Fruit fly (Drosophila melanogaster): ENCODE results near the gene RhoGAP92B.

RhoGAP92B gene

DNA sequence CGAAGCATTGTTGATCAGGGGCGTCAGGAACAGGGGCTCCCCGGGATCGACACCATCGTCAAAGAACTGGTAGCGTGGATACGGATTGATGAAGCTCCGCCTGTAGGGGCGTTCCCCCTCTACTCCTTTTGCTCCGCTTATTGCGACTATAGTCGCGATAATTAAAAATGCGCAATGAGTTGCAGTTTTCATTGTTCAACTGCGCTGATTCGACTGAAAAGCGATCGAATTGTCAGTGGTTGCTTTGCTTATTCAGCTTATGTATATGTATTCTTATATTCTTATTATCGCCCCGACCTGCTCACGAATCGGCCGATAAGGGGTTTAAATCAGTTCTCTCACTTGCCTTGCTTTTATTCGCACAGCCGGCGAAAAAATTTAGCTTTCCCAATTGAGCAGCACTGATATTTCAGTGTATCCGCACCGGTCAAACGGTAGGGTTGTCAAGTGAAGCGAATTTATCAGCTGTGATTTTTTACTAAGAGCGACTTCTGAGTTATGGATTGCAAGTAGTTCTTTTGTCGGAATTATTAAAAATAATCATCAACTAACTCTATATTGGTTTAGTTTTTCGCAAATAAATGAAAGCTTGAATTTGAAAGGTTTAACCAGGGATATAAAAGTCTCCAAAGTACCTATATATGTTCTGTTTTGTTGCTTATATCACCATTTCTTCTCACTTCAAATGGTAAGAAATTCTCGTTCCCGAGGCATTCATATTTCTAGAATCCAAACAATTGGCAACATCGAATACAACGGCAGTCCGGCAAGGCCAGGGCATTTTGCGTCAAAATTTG, 40.8 kb upstream of the RhoGAP92B start, which contains the start of the genes CG4572 and CG4686 (continued):
- TF ChIP-seq CG4730 (GFP tag; IDR thresholded peaks at IDR 0.05) (peak; percentile 54), Nf-YC (tag; optimal IDR thresholded peaks at IDR 0.05) (peak; percentile 83), maf-S (GFP tag; optimal IDR thresholded peaks at IDR 0.05) (peak; percentile 81), ato (GFP tag; IDR thresholded peaks at IDR 0.05; ENCODE audit: partially characterized antibody) (0 out of 2 replicates have a peak, but pooled peaks have one; percentile 23), CG32772 (GFP tag; IDR thresholded peaks at IDR 0.05) (peak; percentile 59), CG11093 (GFP tag; IDR thresholded peaks at IDR 0.05) (peak; percentile 61; the same call in 1 of the 3 replicates), Rfx (GFP tag; IDR thresholded peaks at IDR 0.05) (peak; percentile 87), gt (GFP tag; IDR thresholded peaks at IDR 0.05) (peak; percentile 22; the same call in 1 of the 2 replicates), Dref (GFP tag; IDR thresholded peaks at IDR 0.05) (peak; percentile 23; the same call in 1 of the 2 replicates), CG4360 (GFP tag; IDR thresholded peaks at IDR 0.05) (no peak), kni (GFP tag; optimal IDR thresholded peaks at IDR 0.05) (peak; percentile 44), tin (GFP tag; optimal IDR thresholded peaks at IDR 0.05) (peak; percentile 67), Nf-YB (GFP tag; optimal IDR thresholded peaks at IDR 0.05) (peak; percentile 28), CG10267 (tag; optimal IDR thresholded peaks at IDR 0.05) (peak; percentile 67), CG14441 (GFP tag; IDR thresholded peaks at IDR 0.05) (peak; percentile 76), CG2875 (GFP tag; optimal IDR thresholded peaks at IDR 0.05) (peak; percentile 7), H15 (GFP tag; IDR thresholded peaks at IDR 0.05) (peak; percentile 76), CG3995 (GFP tag; optimal IDR thresholded peaks at IDR 0.05) (peak; percentile 97), CG34376 (GFP tag; optimal IDR thresholded peaks at IDR 0.05) (peak; percentile 74), p53 (GFP tag; optimal IDR thresholded peaks at IDR 0.05) (peak; percentile 43), peb (GFP tag; IDR thresholded peaks at IDR 0.05) (0 out of 2 replicates have a peak, but pooled peaks have one; percentile 35), CG13296 (GFP tag; optimal IDR thresholded peaks at IDR 0.05) (peak; percentile 63), Dbx (GFP tag; IDR thresholded peaks at IDR 0.05) (peak; percentile 62; the same call in 2 of the 3 replicates), gcm (GFP tag; optimal IDR thresholded peaks at IDR 0.05) (peak; percentile 7), CG12744 (GFP tag; optimal IDR thresholded peaks at IDR 0.05) (peak; percentile 76), gem (tag; optimal IDR thresholded peaks at IDR 0.05) (peak; percentile 84), CoRest (tag; optimal IDR thresholded peaks at IDR 0.05) (peak; percentile 85), lola (GFP tag; optimal IDR thresholded peaks at IDR 0.05) (peak in 1 of 3 experiments; percentile 62), Oli (tag; optimal IDR thresholded peaks at IDR 0.05) (peak; percentile 70), CG2120 (GFP tag; optimal IDR thresholded peaks at IDR 0.05) (peak; percentile 91), lbe (GFP tag; optimal IDR thresholded peaks at IDR 0.05) (no peak), bowl (GFP tag; IDR thresholded peaks at IDR 0.05) (no peak), CG3838 (GFP tag; optimal IDR thresholded peaks at IDR 0.05) (peak; percentile 11), CG32767 (GFP tag; IDR thresholded peaks at IDR 0.05) (no peak), Camta (GFP tag; optimal IDR thresholded peaks at IDR 0.05) (peak; percentile 38), emc (GFP tag; optimal IDR thresholded peaks at IDR 0.05) (peak; percentile 37), CG6765 (GFP tag; optimal IDR thresholded peaks at IDR 0.05) (peak; percentile 42), Sry-δ (GFP tag; optimal IDR thresholded peaks at IDR 0.05) (peak; percentile 55), Scr (GFP tag; IDR thresholded peaks at IDR 0.05; ENCODE audit: partially characterized antibody) (peak; percentile 37; the same call in 1 of the 2 replicates), gcm2 (GFP tag; optimal IDR thresholded peaks at IDR 0.05) (peak; percentile 7), CG1024 (GFP tag; IDR thresholded peaks at IDR 0.05) (no peak; the same call in 1 of the 2 replicates), E2f2 (GFP tag; IDR thresholded peaks at IDR 0.05) (peak; percentile 55), CG18764 (GFP tag; optimal IDR thresholded peaks at IDR 0.05) (peak; percentile 71), CG18011 (GFP tag; optimal IDR thresholded peaks at IDR 0.05) (peak; percentile 64), CG6654 (GFP tag; optimal IDR thresholded peaks at IDR 0.05) (peak; percentile 18), Atf3 (GFP tag; optimal IDR thresholded peaks at IDR 0.05) (peak; percentile 55), sima (GFP tag; optimal IDR thresholded peaks at IDR 0.05) (peak; percentile 46), chn (GFP tag; optimal IDR thresholded peaks at IDR 0.05) (peak; percentile 59), Tbp (GFP tag; optimal IDR thresholded peaks at IDR 0.05) (no peak)

Measured in whole organism, embryonic.